Fruit fly (Drosophila melanogaster) whole organism, adult: Measurements from ENCODE around the gene NTPase.

Experiments
- CG11617 ChIP-seq: fragments of 200-800 bp; sonication (Bioruptor generic); optimal IDR thresholded peaks from 2 replicates; lab custom pipeline; 2017; ENCODE audit warnings: mild to moderate bottlenecking, missing biosample characterization, missing genetic modification reagents, missing genetic modification characterization
- CG12768 ChIP-seq: fragments of 200-800 bp; sonication (Bioruptor generic); optimal IDR thresholded peaks from 2 replicates; lab custom pipeline; 2017; ENCODE audit warnings: missing biosample characterization, missing genetic modification characterization, mild to moderate bottlenecking, moderate library complexity, missing genetic modification reagents
- CG5204 ChIP-seq: fragments of 200-800 bp; sonication (Bioruptor generic); optimal IDR thresholded peaks from 2 replicates; lab custom pipeline; 2016; ENCODE audit warnings: missing biosample characterization, missing genetic modification characterization
- CG7045 ChIP-seq: fragments of 200-800 bp; sonication (Bioruptor generic); optimal IDR thresholded peaks from 2 replicates; lab custom pipeline; 2017; ENCODE audit warnings: missing biosample characterization, mild to moderate bottlenecking, missing genetic modification characterization
- CG7101 ChIP-seq: fragments of 200-800 bp; sonication (Bioruptor generic); optimal IDR thresholded peaks from 2 replicates; lab custom pipeline; 2018; ENCODE audit warnings: missing biosample characterization, mild to moderate bottlenecking, missing genetic modification characterization, moderate library complexity
- Clk ChIP-seq: fragments of 200-800 bp; sonication (Bioruptor generic); optimal IDR thresholded peaks from 2 replicates; lab custom pipeline; 2017; ENCODE audit warnings: missing biosample characterization, missing genetic modification characterization
- Crg-1 ChIP-seq: fragments of 200-800 bp; sonication (Bioruptor generic); optimal IDR thresholded peaks from 2 replicates; lab custom pipeline; 2016; ENCODE audit warnings: missing biosample characterization, missing genetic modification characterization
- Hr96 ChIP-seq: fragments of 200-800 bp; sonication (Bioruptor generic); optimal IDR thresholded peaks from 2 replicates; lab custom pipeline; 2016; ENCODE audit warnings: missing biosample characterization, missing genetic modification characterization
- Mnt ChIP-seq: fragments of 200-800 bp; sonication (Bioruptor generic); optimal IDR thresholded peaks from 2 replicates; lab custom pipeline; 2016; ENCODE audit warnings: missing biosample characterization, mild to moderate bottlenecking, missing genetic modification characterization
- bab1 ChIP-seq: fragments of 200-800 bp; sonication (Bioruptor generic); optimal IDR thresholded peaks from 3 replicates; lab custom pipeline; 2019; ENCODE audit warnings: missing biosample characterization, mild to moderate bottlenecking, missing genetic modification characterization, moderate library complexity
- cic ChIP-seq: fragments of 200-800 bp; sonication (Bioruptor generic); optimal IDR thresholded peaks from 2 replicates; lab custom pipeline; 2017; ENCODE audit warnings: missing biosample characterization, mild to moderate bottlenecking, missing genetic modification characterization, moderate library complexity
- kay ChIP-seq: fragments of 200-800 bp; sonication (Bioruptor generic); peaks from one replicate; lab custom pipeline; 2016; ENCODE audit warnings: missing biosample characterization, missing genetic modification characterization, borderline replicate concordance
- ovo ChIP-seq: fragments of 200-800 bp; sonication (Bioruptor generic); optimal IDR thresholded peaks from 2 replicates; lab custom pipeline; 2016; ENCODE audit warnings: missing biosample characterization, missing genetic modification characterization
- tj ChIP-seq: fragments of 200-800 bp; sonication (Bioruptor generic); optimal IDR thresholded peaks from 3 replicates; lab custom pipeline; 2017; ENCODE audit warnings: missing biosample characterization, mild to moderate bottlenecking, missing genetic modification characterization, moderate library complexity

- TF ChIP-seq CG12768 (GFP tag; lab: Kevin White, UChicago) (no peak), CG11617 (GFP tag; lab: Kevin White, UChicago) (no peak), CG7101 (no peak), cic (GFP tag; lab: Kevin White, UChicago) (no peak), Clk (no peak), kay (GFP tag; lab: Kevin White, UChicago) (no peak), Hr96 (GFP tag; lab: Kevin White, UChicago) (no peak), ovo (GFP tag; lab: Kevin White, UChicago) (no peak), Crg-1 (GFP tag; lab: Kevin White, UChicago) (no peak), CG7045 (GFP tag; lab: Kevin White, UChicago) (no peak), Mnt (no peak), CG5204 (GFP tag; lab: Kevin White, UChicago) (no peak), bab1 (no peak), tj (GFP tag; lab: Kevin White, UChicago) (no peak)
Observed at dm6 chr2L:2874185-2874541, 11.5 kb downstream of the NTPase start, which contains the start of gene Ifrd1.
